Worm (Caenorhabditis elegans) whole organism, L1 larva: Measurements from ENCODE around the gene pcn-1.

Experiments
- C04F5.9 ChIP-seq: sonication (generic microtip); optimal IDR thresholded peaks from 2 replicates; lab custom pipeline; 2016; ENCODE audit warnings: missing genetic modification characterization, missing compliant biosample characterization
- ceh-63 ChIP-seq: fragments of 200-800 bp; sonication (Bioruptor generic); optimal IDR thresholded peaks from 2 replicates; lab custom pipeline; 2018; ENCODE audit warnings: mild to moderate bottlenecking, missing genetic modification characterization, missing compliant biosample characterization
- ces-1 ChIP-seq: fragments of 150-350 bp; optimal IDR thresholded peaks from 2 replicates; lab custom pipeline; 2014; ENCODE audit warnings: missing biosample characterization, missing genetic modification reagents, missing genetic modification characterization
- dpl-1 ChIP-seq, 3 experiments: fragments of 150-350 bp in 2 of 3; sonication (generic microtip) in 1 of 3; optimal IDR thresholded peaks; 2 replicates each; lab custom pipeline; 2014 to 2017; ENCODE audit warnings: missing biosample characterization in 3 of 3, missing genetic modification characterization in 3 of 3, missing genetic modification reagents in 3 of 3
- efl-1 ChIP-seq, 4 experiments: fragments of 150-350 bp; optimal IDR thresholded peaks in 3 of 4; peaks in 1 of 4; 1 replicate in 1 of 4; 2 replicates in 3 of 4; lab custom pipeline; 2014; ENCODE audit warnings: missing biosample characterization in 2 of 4, missing genetic modification characterization in 2 of 4, missing genetic modification reagents in 2 of 4
- efl-3 ChIP-seq: fragments of 200-800 bp; sonication (Bioruptor generic); optimal IDR thresholded peaks from 2 replicates; lab custom pipeline; 2018; ENCODE audit warnings: mild to moderate bottlenecking, missing genetic modification characterization, missing compliant biosample characterization
- egl-13 ChIP-seq: sonication (generic microtip); optimal IDR thresholded peaks from 2 replicates; lab custom pipeline; 2016; ENCODE audit warnings: missing genotype, missing genetic modification reagents, missing genetic modification characterization, missing compliant biosample characterization
- egl-27 ChIP-seq, 2 experiments: fragments of 150-350 bp in 1 of 2; sonication (generic microtip); optimal IDR thresholded peaks; 3 replicates each; lab custom pipeline; 2017 to 2018; ENCODE audit warnings: missing biosample characterization in 2 of 2, missing genetic modification characterization in 2 of 2, missing genetic modification reagents in 2 of 2
- elt-2 ChIP-seq: sonication (generic microtip); optimal IDR thresholded peaks from 2 replicates; lab custom pipeline; 2016; ENCODE audit warnings: missing genetic modification characterization, mild to moderate bottlenecking, inconsistent platforms, missing compliant biosample characterization, missing genetic modification reagents
- ets-5 ChIP-seq: fragments of 200-800 bp; sonication (Bioruptor generic); IDR thresholded peaks from 2 replicates; pipeline ENCODE4 v1.3.6; 2022; ENCODE audit warnings: missing genetic modification characterization, missing compliant biosample characterization
- fkh-8 ChIP-seq: sonication (generic microtip); optimal IDR thresholded peaks from 2 replicates; lab custom pipeline; 2016; ENCODE audit warnings: mild to moderate bottlenecking, missing genetic modification characterization, missing compliant biosample characterization
- grh-1 ChIP-seq: fragments of 200-800 bp; sonication (Bioruptor generic); IDR thresholded peaks from 2 replicates; pipeline ENCODE4 v1.3.6; 2022; ENCODE audit warnings: missing genetic modification reagents, missing genetic modification characterization, missing compliant biosample characterization
- jun-1 ChIP-seq: fragments of 150-350 bp; optimal IDR thresholded peaks from 2 replicates; lab custom pipeline; 2014; ENCODE audit warnings: missing biosample characterization, missing genetic modification reagents, missing genetic modification characterization
- lin-14 ChIP-seq: fragments of 200-800 bp; sonication (Bioruptor generic); optimal IDR thresholded peaks from 2 replicates; lab custom pipeline; 2018; ENCODE audit warnings: mild to moderate bottlenecking, missing genetic modification characterization, moderate library complexity, missing compliant biosample characterization
- lin-35 ChIP-seq, 2 experiments: fragments of 150-350 bp; optimal IDR thresholded peaks; 2 replicates each; lab custom pipeline; 2014; ENCODE audit warnings: missing biosample characterization in 2 of 2, missing genetic modification characterization in 2 of 2, missing genetic modification reagents in 2 of 2
- lin-39 ChIP-seq: fragments of 150-350 bp; optimal IDR thresholded peaks from 2 replicates; lab custom pipeline; 2014; ENCODE audit warnings: missing biosample characterization, missing genetic modification reagents, missing genetic modification characterization
- lir-3 ChIP-seq: sonication (generic microtip); optimal IDR thresholded peaks from 2 replicates; lab custom pipeline; 2016; ENCODE audit warnings: mild to moderate bottlenecking, missing genetic modification characterization, moderate library complexity, missing compliant biosample characterization; ENCODE audit not compliant: poor library complexity
- lsy-2 ChIP-seq, 2 experiments: fragments of 150-350 bp; optimal IDR thresholded peaks; 2 replicates each; lab custom pipeline; 2014; ENCODE audit warnings: missing biosample characterization in 2 of 2, missing genetic modification characterization in 2 of 2
- mep-1 ChIP-seq: fragments of 150-350 bp; optimal IDR thresholded peaks from 2 replicates; lab custom pipeline; 2014; ENCODE audit warnings: missing biosample characterization, missing genetic modification characterization
- nhr-11 ChIP-seq: fragments of 150-350 bp; optimal IDR thresholded peaks from 2 replicates; lab custom pipeline; 2014; ENCODE audit warnings: missing biosample characterization, missing genetic modification characterization
- nhr-20 ChIP-seq: sonication (generic microtip); optimal IDR thresholded peaks from 2 replicates; lab custom pipeline; 2016; ENCODE audit warnings: mild to moderate bottlenecking, missing genetic modification characterization, missing compliant biosample characterization
- nhr-77 ChIP-seq: fragments of 150-350 bp; optimal IDR thresholded peaks from 2 replicates; lab custom pipeline; 2014; ENCODE audit warnings: missing biosample characterization, missing genetic modification characterization
- nhr-90 ChIP-seq: sonication (generic microtip); optimal IDR thresholded peaks from 2 replicates; lab custom pipeline; 2016; ENCODE audit warnings: mild to moderate bottlenecking, missing genetic modification characterization, missing compliant biosample characterization; ENCODE audit not compliant: poor library complexity
- pag-3 ChIP-seq: sonication (generic microtip); optimal IDR thresholded peaks from 2 replicates; lab custom pipeline; 2017; ENCODE audit warnings: missing genetic modification characterization, mild to moderate bottlenecking, missing compliant biosample characterization, antibody characterized with exemption, borderline replicate concordance; ENCODE audit not compliant: insufficient read depth
- pqm-1 ChIP-seq: sonication (generic microtip); optimal IDR thresholded peaks from 3 replicates; lab custom pipeline; 2017; ENCODE audit warnings: missing biosample characterization, missing genetic modification characterization
- snpc-4 ChIP-seq: fragments of 150-350 bp; optimal IDR thresholded peaks from 2 replicates; lab custom pipeline; 2014; ENCODE audit warnings: missing biosample characterization, missing genetic modification characterization
- snu-23 ChIP-seq: sonication (generic microtip); optimal IDR thresholded peaks from 2 replicates; lab custom pipeline; 2016; ENCODE audit warnings: missing genetic modification characterization, missing compliant biosample characterization
- sptf-1 ChIP-seq: fragments of 150-350 bp; optimal IDR thresholded peaks from 2 replicates; lab custom pipeline; 2014; ENCODE audit warnings: missing biosample characterization, missing genetic modification characterization
- sup-37 ChIP-seq: fragments of 200-800 bp; sonication (Bioruptor generic); optimal IDR thresholded peaks from 2 replicates; lab custom pipeline; 2018; ENCODE audit warnings: mild to moderate bottlenecking, missing genetic modification characterization, missing compliant biosample characterization
- swsn-7 ChIP-seq: sonication (generic microtip); optimal IDR thresholded peaks from 2 replicates; lab custom pipeline; 2016; ENCODE audit warnings: missing genetic modification characterization, missing compliant biosample characterization
- tlp-1 ChIP-seq: fragments of 150-350 bp; optimal IDR thresholded peaks from 2 replicates; lab custom pipeline; 2014; ENCODE audit warnings: missing biosample characterization, missing genetic modification characterization
- unc-30 ChIP-seq: sonication (generic microtip); optimal IDR thresholded peaks from 2 replicates; lab custom pipeline; 2017; ENCODE audit warnings: missing biosample characterization, missing genetic modification characterization
- unc-62 ChIP-seq: fragments of 150-350 bp; optimal IDR thresholded peaks from 2 replicates; lab custom pipeline; 2014; ENCODE audit warnings: missing biosample characterization, missing genetic modification reagents, missing genetic modification characterization
- xbp-1 ChIP-seq: sonication (generic microtip); optimal IDR thresholded peaks from 2 replicates; lab custom pipeline; 2016; ENCODE audit warnings: missing genetic modification characterization, missing compliant biosample characterization
- zag-1 ChIP-seq: fragments of 150-350 bp; optimal IDR thresholded peaks from 2 replicates; lab custom pipeline; 2014; ENCODE audit warnings: missing biosample characterization, missing genetic modification characterization
- ztf-11 ChIP-seq, 2 experiments: sonication (generic microtip); optimal IDR thresholded peaks; 2 replicates each; lab custom pipeline; 2016 to 2017; ENCODE audit warnings: missing genetic modification characterization in 2 of 2, missing biosample characterization in 1 of 2, missing compliant biosample characterization in 1 of 2
- ztf-4 ChIP-seq: fragments of 150-350 bp; optimal IDR thresholded peaks from 2 replicates; lab custom pipeline; 2014; ENCODE audit warnings: missing biosample characterization, missing genetic modification characterization

pcn-1 gene

ce11 chrIV:4055297-4055696 is 6.0 kb upstream of the pcn-1 start:
- TF ChIP-seq egl-27 (tag; optimal IDR thresholded peaks at IDR 0.05; lab: Kevin White, UChicago) (no peak), nhr-20 (tag; lab: Kevin White, UChicago) (no peak), lin-35 (GFP tag; optimal IDR thresholded peaks at IDR 0.05; lab: Kevin White, UChicago) (no peak), egl-13 (tag; lab: Kevin White, UChicago) (no peak)

ce11 chrIV:4053405-4053804 is 4.2 kb upstream of the pcn-1 start:
- no peak for TF ChIP-seq lir-3
- no peak for TF ChIP-seq jun-1
- TF ChIP-seq elt-2 (tag; lab: Kevin White, UChicago) = peak; percentile 34
- TF ChIP-seq sup-37 = no peak
- TF ChIP-seq, all 84 proteins: peak for 1

ce11 chrIV:4052274-4052673 is 3.0 kb upstream of the pcn-1 start:
- no peak for TF ChIP-seq nhr-77 (tag; lab: Kevin White, UChicago)
- no peak for TF ChIP-seq snpc-4 (tag; lab: Kevin White, UChicago)
- TF ChIP-seq nhr-11 = no peak
- TF ChIP-seq lin-39 (tag; lab: Kevin White, UChicago) = no peak
- no peak for TF ChIP-seq ztf-11 (tag; optimal IDR thresholded peaks at IDR 0.05; lab: Kevin White, UChicago)
- no peak for TF ChIP-seq ceh-63 (GFP tag; lab: Kevin White, UChicago)
- TF ChIP-seq sptf-1 (tag; lab: Kevin White, UChicago) = no peak
- no peak for TF ChIP-seq jun-1
- TF ChIP-seq unc-30 (tag; lab: Kevin White, UChicago) = no peak
- TF ChIP-seq tlp-1 = no peak
- TF ChIP-seq efl-1 (optimal IDR thresholded peaks at IDR 0.05; lab: Kevin White, UChicago) = no peak
- TF ChIP-seq efl-1 (GFP tag; optimal IDR thresholded peaks at IDR 0.05 in 1 of 2; lab: Kevin White, UChicago) = peak in 1 of 2 experiments; percentile 45
- peak; percentile 57 for TF ChIP-seq lin-14
- no peak for TF ChIP-seq swsn-7
- peak; percentile 4 for TF ChIP-seq snu-23 (GFP tag; lab: Kevin White, UChicago)
- TF ChIP-seq ces-1 (GFP tag; lab: Kevin White, UChicago) = no peak
- no peak for TF ChIP-seq unc-62 (GFP tag; lab: Kevin White, UChicago)
- no peak for TF ChIP-seq pag-3
- TF ChIP-seq ets-5 (GFP tag; lab: Robert Waterston, UW) = no peak
- TF ChIP-seq zag-1 (tag; lab: Kevin White, UChicago) = no peak
- TF ChIP-seq fkh-8 = peak; percentile 2
- TF ChIP-seq pqm-1 = no peak
- no peak for TF ChIP-seq nhr-90 (tag; lab: Kevin White, UChicago)
- TF ChIP-seq lsy-2 (tag; optimal IDR thresholded peaks at IDR 0.05; lab: Kevin White, UChicago) = no peak
- peak in 1 of 3 experiments; percentile 17 for TF ChIP-seq dpl-1 (GFP tag; optimal IDR thresholded peaks at IDR 0.05; lab: Kevin White, UChicago)
- no peak for TF ChIP-seq xbp-1 (tag; lab: Kevin White, UChicago)
- TF ChIP-seq mep-1 (tag; lab: Kevin White, UChicago) = no peak
- no peak for TF ChIP-seq C04F5.9 (tag; lab: Kevin White, UChicago)
- TF ChIP-seq ztf-4 (tag; lab: Kevin White, UChicago) = no peak

ce11 chrIV:4051539-4051938 is 2.3 kb upstream of the pcn-1 start, which contains the start of gene wrt-5:
Gene wrt-5, minus strand, starts transcription at chrIV:4051639.
- no peak for TF ChIP-seq efl-3 (GFP tag; lab: Kevin White, UChicago)
- TF ChIP-seq grh-1 (GFP tag; lab: Robert Waterston, UW) = no peak
